Worm (Caenorhabditis elegans) whole organism, L1 larva: ENCODE results near the gene K01A6.4.

Experiments
- lin-13 ChIP-seq: fragments of 150-350 bp; optimal IDR thresholded peaks from 2 replicates; lab custom pipeline; 2014; ENCODE audit warnings: missing biosample characterization, missing genetic modification reagents, missing genetic modification characterization
- nhr-11 ChIP-seq: fragments of 150-350 bp; optimal IDR thresholded peaks from 2 replicates; lab custom pipeline; 2014; ENCODE audit warnings: missing biosample characterization, missing genetic modification characterization
- nhr-76 ChIP-seq: sonication (generic microtip); optimal IDR thresholded peaks from 2 replicates; lab custom pipeline; 2017; ENCODE audit warnings: missing biosample characterization, missing genetic modification characterization
- unc-62 ChIP-seq: fragments of 150-350 bp; optimal IDR thresholded peaks from 2 replicates; lab custom pipeline; 2014; ENCODE audit warnings: missing biosample characterization, missing genetic modification reagents, missing genetic modification characterization

ce11 chrIV:11755907-11756306 is 15.8 kb upstream of the K01A6.4 start, which contains the start of gene T12A7.9:
- TF ChIP-seq lin-13 (GFP tag; lab: Kevin White, UChicago) (no peak), nhr-11 (tag; lab: Kevin White, UChicago) (no peak), nhr-76 (tag; lab: Kevin White, UChicago) (no peak), unc-62 (GFP tag; lab: Kevin White, UChicago) (no peak)
